Fruit fly (Drosophila melanogaster): ENCODE results near the gene Tektin-A.

- no peak for TF ChIP-seq CTCF (optimal IDR thresholded peaks at IDR 0.05)
- no peak for TF ChIP-seq CG8478 (optimal IDR thresholded peaks at IDR 0.05)
Measured at dm6 chr2L:15893711-15894110, 39.8 kb downstream of the Tektin-A start, which contains the start of gene Tep1.
